Fruit fly (Drosophila melanogaster): ENCODE data around the gene TwdlX.
A peak's percentile ranks its signal among the peaks of the same experiment; 100 is the strongest.

dm6 chrX:16781055-16781454, 50.2 kb downstream of the TwdlX start:
- TF ChIP-seq Snoo (tag; optimal IDR thresholded peaks at IDR 0.05): no peak
- TF ChIP-seq CG8159 (tag; optimal IDR thresholded peaks at IDR 0.05): no peak
- peak; percentile 60 for TF ChIP-seq CG32121 (GFP tag; IDR thresholded peaks at IDR 0.05)
- no peak for TF ChIP-seq CG10348 (GFP tag; IDR thresholded peaks at IDR 0.05)
- TF ChIP-seq Pif1A (GFP tag; optimal IDR thresholded peaks at IDR 0.05): no peak
- peak; percentile 53 for TF ChIP-seq Ets98B (GFP tag; IDR thresholded peaks at IDR 0.05)
- no peak for TF ChIP-seq CG15710 (tag; optimal IDR thresholded peaks at IDR 0.05)
- TF ChIP-seq CG14655 (GFP tag; optimal IDR thresholded peaks at IDR 0.05): no peak
- no peak for TF ChIP-seq rn (GFP tag; IDR thresholded peaks at IDR 0.05)
- TF ChIP-seq CG9948 (tag; optimal IDR thresholded peaks at IDR 0.05): no peak
